Worm (Caenorhabditis elegans) whole organism, young adult: ENCODE measurements around the gene ZK1127.4.

Experiments used
- B0019.2 ChIP-seq: fragments of 200-800 bp; sonication (Bioruptor generic); conservative IDR thresholded peaks from 2 replicates; pipeline ENCODE4 v1.3.6; 2022; ENCODE audit warnings: missing genetic modification reagents, missing genetic modification characterization, missing compliant biosample characterization
- B0261.1 ChIP-seq: sonication (generic microtip); optimal IDR thresholded peaks from 2 replicates; lab custom pipeline; 2016; ENCODE audit warnings: mild to moderate bottlenecking, missing genetic modification characterization, moderate library complexity, missing compliant biosample characterization
- C17E4.6 ChIP-seq: fragments of 200-800 bp; sonication (Bioruptor generic); IDR thresholded peaks from 2 replicates; pipeline ENCODE4 v1.3.6; 2022; ENCODE audit warnings: missing genetic modification reagents, missing genetic modification characterization, missing compliant biosample characterization
- D2030.7 ChIP-seq: fragments of 200-800 bp; sonication (Bioruptor generic); IDR thresholded peaks from 2 replicates; pipeline ENCODE4 v1.3.6; 2022; ENCODE audit warnings: missing genetic modification reagents, missing genetic modification characterization, missing compliant biosample characterization
- F33H1.4 ChIP-seq: fragments of 200-800 bp; sonication (Bioruptor generic); IDR thresholded peaks from 2 replicates; pipeline ENCODE4 v1.3.6; 2022; ENCODE audit warnings: missing genetic modification reagents, missing genetic modification characterization, missing compliant biosample characterization
- F37B4.10 ChIP-seq: fragments of 200-800 bp; sonication (Bioruptor generic); IDR thresholded peaks from 2 replicates; pipeline ENCODE4 v1.3.6; 2022; ENCODE audit warnings: missing genetic modification characterization, missing compliant biosample characterization
- F39B2.1 ChIP-seq: fragments of 200-800 bp; sonication (Bioruptor generic); IDR thresholded peaks from 2 replicates; pipeline ENCODE4 v1.3.6; 2022; ENCODE audit warnings: missing genetic modification reagents, missing genetic modification characterization, missing compliant biosample characterization
- Y53F4B.3 ChIP-seq: fragments of 200-800 bp; sonication (Bioruptor generic); IDR thresholded peaks from 2 replicates; pipeline ENCODE4 v1.3.6; 2022; ENCODE audit warnings: missing genetic modification reagents, missing genetic modification characterization, missing compliant biosample characterization
- Y53G8AR.9 ChIP-seq: fragments of 200-800 bp; sonication (Bioruptor generic); conservative IDR thresholded peaks from 2 replicates; pipeline ENCODE4 v1.3.6; 2022; ENCODE audit warnings: missing genetic modification reagents, missing genetic modification characterization, missing compliant biosample characterization
- Y56A3A.18 ChIP-seq: fragments of 200-800 bp; sonication (Bioruptor generic); IDR thresholded peaks from 2 replicates; pipeline ENCODE4 v1.3.6; 2022; ENCODE audit warnings: missing genetic modification reagents, missing genetic modification characterization, missing compliant biosample characterization
- Y79H2A.3 ChIP-seq: fragments of 200-800 bp; sonication (Bioruptor generic); conservative IDR thresholded peaks from 2 replicates; pipeline ENCODE4 v1.3.6; 2022; ENCODE audit warnings: missing genetic modification reagents, missing genetic modification characterization, missing compliant biosample characterization
- Y95B8A.8 ChIP-seq: fragments of 200-800 bp; sonication (Bioruptor generic); IDR thresholded peaks from 2 replicates; pipeline ENCODE4 v1.3.6; 2022; ENCODE audit warnings: missing genetic modification reagents, missing genetic modification characterization, missing compliant biosample characterization
- aptf-3 ChIP-seq: fragments of 200-800 bp; sonication (Bioruptor generic); IDR thresholded peaks from 2 replicates; pipeline ENCODE4 v1.3.6; 2022; ENCODE audit warnings: missing genetic modification characterization, missing compliant biosample characterization
- attf-3 ChIP-seq: fragments of 200-800 bp; sonication (Bioruptor generic); conservative IDR thresholded peaks from 2 replicates; pipeline ENCODE4 v1.3.6; 2022; ENCODE audit warnings: missing genetic modification reagents, missing genetic modification characterization, missing compliant biosample characterization
- attf-6 ChIP-seq: fragments of 200-800 bp; sonication (Bioruptor generic); IDR thresholded peaks from 2 replicates; pipeline ENCODE4 v1.3.6; 2022; ENCODE audit warnings: missing genetic modification reagents, missing genetic modification characterization, missing compliant biosample characterization
- bed-2 ChIP-seq: fragments of 200-800 bp; sonication (Bioruptor generic); IDR thresholded peaks from 2 replicates; pipeline ENCODE4 v1.3.6; 2022; ENCODE audit warnings: missing genetic modification reagents, missing genetic modification characterization, missing compliant biosample characterization
- cebp-2 ChIP-seq: fragments of 200-800 bp; sonication (Bioruptor generic); IDR thresholded peaks from 2 replicates; pipeline ENCODE4 v1.3.6; 2022; ENCODE audit warnings: missing genetic modification characterization, missing compliant biosample characterization
- ceh-100 ChIP-seq: fragments of 200-800 bp; sonication (Bioruptor generic); IDR thresholded peaks from 2 replicates; pipeline ENCODE4 v1.3.6; 2022; ENCODE audit warnings: missing genetic modification reagents, missing genetic modification characterization, missing compliant biosample characterization
- ceh-40 ChIP-seq: fragments of 200-800 bp; sonication (Bioruptor generic); IDR thresholded peaks from 2 replicates; pipeline ENCODE4 v1.3.6; 2022; ENCODE audit warnings: missing genetic modification characterization, missing compliant biosample characterization
- ceh-91 ChIP-seq: fragments of 200-800 bp; sonication (Bioruptor generic); IDR thresholded peaks from 2 replicates; pipeline ENCODE4 v1.3.6; 2022; ENCODE audit warnings: missing genetic modification reagents, missing genetic modification characterization, missing compliant biosample characterization
- dox-1 ChIP-seq: fragments of 200-800 bp; sonication (Bioruptor generic); IDR thresholded peaks from 2 replicates; pipeline ENCODE4 v1.3.6; 2022; ENCODE audit warnings: missing genetic modification reagents, missing genetic modification characterization, missing compliant biosample characterization
- egl-44 ChIP-seq: fragments of 200-800 bp; sonication (Bioruptor generic); IDR thresholded peaks from 2 replicates; pipeline ENCODE4 v1.3.6; 2022; ENCODE audit warnings: missing genetic modification reagents, missing genetic modification characterization, missing compliant biosample characterization
- egrh-3 ChIP-seq: fragments of 200-800 bp; sonication (Bioruptor generic); IDR thresholded peaks from 2 replicates; pipeline ENCODE4 v1.3.6; 2022; ENCODE audit warnings: missing genetic modification reagents, missing genetic modification characterization, missing compliant biosample characterization
- ekl-4 ChIP-seq: fragments of 200-800 bp; sonication (Bioruptor generic); IDR thresholded peaks from 2 replicates; pipeline ENCODE4 v1.3.6; 2022; ENCODE audit warnings: missing genetic modification reagents, missing genetic modification characterization, missing compliant biosample characterization
- hmg-1.2 ChIP-seq: fragments of 200-800 bp; sonication (Bioruptor generic); IDR thresholded peaks from 2 replicates; pipeline ENCODE4 v1.3.6; 2022; ENCODE audit warnings: missing genetic modification reagents, missing genetic modification characterization, missing compliant biosample characterization
- hsf-1 ChIP-seq: fragments of 200-800 bp; sonication (Bioruptor generic); IDR thresholded peaks from 2 replicates; pipeline ENCODE4 v1.3.6; 2022; ENCODE audit warnings: missing genetic modification reagents, missing genetic modification characterization, missing compliant biosample characterization
- lin-26 ChIP-seq: fragments of 200-800 bp; sonication (Bioruptor generic); IDR thresholded peaks from 2 replicates; pipeline ENCODE4 v1.3.6; 2022; ENCODE audit warnings: missing genetic modification reagents, missing genetic modification characterization, missing compliant biosample characterization
- lin-54 ChIP-seq: fragments of 200-800 bp; sonication (Bioruptor generic); optimal IDR thresholded peaks from 2 replicates; lab custom pipeline; 2018; ENCODE audit warnings: mild to moderate bottlenecking, missing genetic modification characterization, missing compliant biosample characterization
- madf-3 ChIP-seq: fragments of 200-800 bp; sonication (Bioruptor generic); IDR thresholded peaks from 2 replicates; pipeline ENCODE4 v1.3.6; 2022; ENCODE audit warnings: missing genetic modification reagents, missing genetic modification characterization, missing compliant biosample characterization
- madf-6 ChIP-seq: fragments of 200-800 bp; sonication (Bioruptor generic); IDR thresholded peaks from 2 replicates; pipeline ENCODE4 v1.3.6; 2022; ENCODE audit warnings: missing genetic modification reagents, missing genetic modification characterization, missing compliant biosample characterization
- madf-8 ChIP-seq: fragments of 200-800 bp; sonication (Bioruptor generic); conservative IDR thresholded peaks from 2 replicates; pipeline ENCODE4 v1.3.6; 2022; ENCODE audit warnings: missing genetic modification reagents, missing genetic modification characterization, missing compliant biosample characterization
- mcd-1 ChIP-seq: fragments of 200-800 bp; sonication (Bioruptor generic); IDR thresholded peaks from 2 replicates; pipeline ENCODE4 v1.3.6; 2022; ENCODE audit warnings: missing genetic modification reagents, missing genetic modification characterization, missing compliant biosample characterization
- nfyb-1 ChIP-seq: fragments of 200-800 bp; sonication (Bioruptor generic); IDR thresholded peaks from 2 replicates; pipeline ENCODE4 v1.3.6; 2022; ENCODE audit warnings: missing genetic modification reagents, missing genetic modification characterization, missing compliant biosample characterization
- pbrm-1 ChIP-seq: fragments of 200-800 bp; sonication (Bioruptor generic); IDR thresholded peaks from 2 replicates; pipeline ENCODE4 v1.3.6; 2022; ENCODE audit warnings: missing genetic modification reagents, missing genetic modification characterization, missing compliant biosample characterization
- rcor-1 ChIP-seq: fragments of 200-800 bp; sonication (Bioruptor generic); IDR thresholded peaks from 2 replicates; pipeline ENCODE4 v1.3.6; 2022; ENCODE audit warnings: missing genetic modification reagents, missing genetic modification characterization, missing compliant biosample characterization
- rpc-1 ChIP-seq, 2 experiments: fragments of 150-350 bp in 1 of 2; sonication (generic microtip) in 1 of 2; optimal IDR thresholded peaks; 2 replicates each; lab custom pipeline; 2014 to 2018; ENCODE audit warnings: missing biosample characterization in 1 of 2, missing genetic modification characterization in 1 of 2, missing genetic modification reagents in 1 of 2, missing genotype in 1 of 2
- sea-2 ChIP-seq: fragments of 200-800 bp; sonication (Bioruptor generic); IDR thresholded peaks from 2 replicates; pipeline ENCODE4 v1.3.6; 2022; ENCODE audit warnings: missing genetic modification characterization, missing compliant biosample characterization
- tbp1 ChIP-seq: fragments of 200-800 bp; sonication (Bioruptor generic); optimal IDR thresholded peaks from 2 replicates; lab custom pipeline; 2018; ENCODE audit warnings: mild to moderate bottlenecking, missing genetic modification characterization, missing compliant biosample characterization
- ztf-18 ChIP-seq: sonication (generic microtip); optimal IDR thresholded peaks from 2 replicates; lab custom pipeline; 2016; ENCODE audit warnings: missing genotype, mild to moderate bottlenecking, missing genetic modification characterization, missing compliant biosample characterization
- ztf-25 ChIP-seq: fragments of 200-800 bp; sonication (Bioruptor generic); IDR thresholded peaks from 2 replicates; pipeline ENCODE4 v1.3.6; 2022; ENCODE audit warnings: missing genetic modification reagents, missing genetic modification characterization, missing compliant biosample characterization

The ZK1127.4 gene

DNA sequence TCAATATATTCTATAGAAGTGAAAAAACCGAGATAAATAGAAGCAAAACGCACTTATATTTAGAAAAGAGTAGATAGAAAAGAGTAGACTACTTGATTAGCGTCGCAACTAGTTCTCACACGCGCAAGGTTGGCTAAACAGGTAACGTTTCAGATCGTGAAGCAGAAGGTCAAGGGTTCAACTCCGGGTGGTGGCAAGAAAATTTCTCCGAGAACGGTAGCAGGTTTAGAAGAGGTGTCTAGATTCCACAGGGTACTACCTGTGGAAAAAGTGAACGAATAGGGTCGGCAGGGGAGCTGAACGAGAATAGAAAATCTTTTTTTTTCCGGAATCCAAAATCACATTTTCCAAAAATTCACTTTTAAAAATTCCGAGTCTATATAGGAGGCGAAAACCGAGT lies 11.7 kb upstream of the ZK1127.4 start:
- TF ChIP-seq B0019.2 (GFP tag; lab: Robert Waterston, UW): peak; percentile 63; the same call in 1 of the 2 replicates
- 0 out of 2 replicates have a peak, but pooled peaks have one; percentile 53 for TF ChIP-seq F37B4.10 (GFP tag; lab: Robert Waterston, UW)
- peak; percentile 67; the same call in 1 of the 2 replicates for TF ChIP-seq Y56A3A.18 (GFP tag; lab: Robert Waterston, UW)
- peak; percentile 39 for TF ChIP-seq rpc-1 (optimal IDR thresholded peaks at IDR 0.05; lab: Kevin White, UChicago)
- TF ChIP-seq rpc-1 (tag; optimal IDR thresholded peaks at IDR 0.05; lab: Kevin White, UChicago): peak; percentile 63
- TF ChIP-seq Y95B8A.8 (GFP tag; lab: Robert Waterston, UW): 0 out of 2 replicates have a peak, but pooled peaks have one; percentile 45
- peak; percentile 85 for TF ChIP-seq ztf-25 (GFP tag; lab: Robert Waterston, UW)
- TF ChIP-seq ztf-18: peak; percentile 4
- TF ChIP-seq pbrm-1: 0 out of 2 replicates have a peak, but pooled peaks have one; percentile 23
- peak; percentile 77; the same call in 1 of the 2 replicates for TF ChIP-seq ceh-40 (GFP tag; lab: Robert Waterston, UW)
- peak; percentile 80 for TF ChIP-seq madf-6 (GFP tag; lab: Robert Waterston, UW)
- 0 out of 2 replicates have a peak, but pooled peaks have one; percentile 68 for TF ChIP-seq aptf-3
- TF ChIP-seq ekl-4: peak; percentile 89
- peak; percentile 75; the same call in 1 of the 2 replicates for TF ChIP-seq nfyb-1 (GFP tag; lab: Robert Waterston, UW)
- peak; percentile 54 for TF ChIP-seq B0261.1 (tag; lab: Kevin White, UChicago)
- peak; percentile 8 for TF ChIP-seq lin-54 (GFP tag; lab: Kevin White, UChicago)
- TF ChIP-seq hmg-1.2 (GFP tag; lab: Robert Waterston, UW): peak; percentile 63
- peak; percentile 56; the same call in 1 of the 2 replicates for TF ChIP-seq hsf-1 (GFP tag; lab: Robert Waterston, UW)
- TF ChIP-seq C17E4.6 (GFP tag; lab: Robert Waterston, UW): peak; percentile 75; the same call in 1 of the 2 replicates
- TF ChIP-seq F33H1.4 (GFP tag; lab: Robert Waterston, UW): peak; percentile 54
- TF ChIP-seq attf-3 (GFP tag; lab: Robert Waterston, UW): peak; percentile 46; the same call in 1 of the 2 replicates
- TF ChIP-seq lin-26 (GFP tag; lab: Robert Waterston, UW): peak; percentile 93
- TF ChIP-seq Y53G8AR.9 (GFP tag; lab: Robert Waterston, UW): peak; percentile 73; the same call in 1 of the 2 replicates
- TF ChIP-seq ceh-100: peak; percentile 66
- peak; percentile 81 for TF ChIP-seq rcor-1 (GFP tag; lab: Robert Waterston, UW)
- TF ChIP-seq attf-6 (GFP tag; lab: Robert Waterston, UW): peak; percentile 78
- TF ChIP-seq D2030.7 (GFP tag; lab: Robert Waterston, UW): peak; percentile 77
- 0 out of 2 replicates have a peak, but pooled peaks have one; percentile 33 for TF ChIP-seq Y79H2A.3 (GFP tag; lab: Robert Waterston, UW)
- peak; percentile 81 for TF ChIP-seq tbp1 (GFP tag; lab: Kevin White, UChicago)
- 0 out of 2 replicates have a peak, but pooled peaks have one; percentile 60 for TF ChIP-seq F39B2.1 (GFP tag; lab: Robert Waterston, UW)
- TF ChIP-seq madf-8 (GFP tag; lab: Robert Waterston, UW): peak; percentile 47
- TF ChIP-seq ceh-91 (GFP tag; lab: Robert Waterston, UW): peak; percentile 52; the same call in 1 of the 2 replicates
- TF ChIP-seq dox-1 (GFP tag; lab: Robert Waterston, UW): peak; percentile 68
- TF ChIP-seq Y53F4B.3: peak; percentile 33; the same call in 1 of the 2 replicates
- peak; percentile 78; the same call in 1 of the 2 replicates for TF ChIP-seq madf-3 (GFP tag; lab: Robert Waterston, UW)
- TF ChIP-seq mcd-1: peak; percentile 69
- 0 out of 2 replicates have a peak, but pooled peaks have one; percentile 38 for TF ChIP-seq bed-2
- peak; percentile 43 for TF ChIP-seq egrh-3 (GFP tag; lab: Robert Waterston, UW)
- TF ChIP-seq cebp-2 (GFP tag; lab: Robert Waterston, UW): peak; percentile 94; the same call in 1 of the 2 replicates
- peak; percentile 88 for TF ChIP-seq egl-44 (GFP tag; lab: Robert Waterston, UW)
- peak; percentile 59; the same call in 1 of the 2 replicates for TF ChIP-seq sea-2 (GFP tag; lab: Robert Waterston, UW)
